Worm (Caenorhabditis elegans) whole organism, L4 larva: ENCODE measurements around the gene W03C9.6.

ENCODE experiments used
- D1046.2 ChIP-seq: fragments of 200-800 bp; sonication (Bioruptor generic); IDR thresholded peaks from 2 replicates; pipeline ENCODE4 v1.3.6; 2022; ENCODE audit warnings: missing genetic modification characterization, missing compliant biosample characterization
- F26F4.8 ChIP-seq: fragments of 200-800 bp; sonication (Bioruptor generic); conservative IDR thresholded peaks from 2 replicates; pipeline ENCODE4 v1.3.6; 2022; ENCODE audit warnings: missing genetic modification characterization, missing compliant biosample characterization
- F49E8.2 ChIP-seq: sonication (generic microtip); optimal IDR thresholded peaks from 2 replicates; lab custom pipeline; 2016; ENCODE audit warnings: missing compliant biosample characterization, mild to moderate bottlenecking, missing genetic modification characterization, borderline replicate concordance
- R02D3.7 ChIP-seq: fragments of 150-350 bp; sonication (generic microtip); optimal IDR thresholded peaks from 3 replicates; lab custom pipeline; 2014; ENCODE audit warnings: missing biosample characterization, missing genetic modification characterization
- Y105C5A.15 ChIP-seq: fragments of 200-800 bp; sonication (Bioruptor generic); IDR thresholded peaks from 2 replicates; pipeline ENCODE4 v1.3.6; 2022; ENCODE audit warnings: missing genetic modification characterization, missing compliant biosample characterization
- Y75B8A.6 ChIP-seq: fragments of 200-800 bp; sonication (Bioruptor generic); IDR thresholded peaks from 2 replicates; pipeline ENCODE4 v1.3.6; 2022; ENCODE audit warnings: missing genetic modification reagents, missing genetic modification characterization, missing compliant biosample characterization
- ZK337.2 ChIP-seq: fragments of 200-800 bp; sonication (Bioruptor generic); IDR thresholded peaks from 2 replicates; pipeline ENCODE4 v1.3.6; 2022; ENCODE audit warnings: missing genetic modification reagents, missing genetic modification characterization, missing compliant biosample characterization
- ZK546.5 ChIP-seq, 2 experiments: sonication (generic microtip); optimal IDR thresholded peaks; 2 replicates each; lab custom pipeline; 2017; ENCODE audit warnings: missing biosample characterization in 2 of 2, missing genetic modification characterization in 2 of 2
- aha-1 ChIP-seq: fragments of 150-350 bp; peaks from one replicate; lab custom pipeline; 2014; ENCODE audit warnings: missing biosample characterization, missing genetic modification characterization
- arid-1 ChIP-seq: fragments of 200-800 bp; sonication (Bioruptor generic); conservative IDR thresholded peaks from 2 replicates; pipeline ENCODE4 v1.3.6; 2022; ENCODE audit warnings: missing genetic modification reagents, missing genetic modification characterization, missing compliant biosample characterization
- ceh-28 ChIP-seq: fragments of 150-350 bp; optimal IDR thresholded peaks from 2 replicates; lab custom pipeline; 2014; ENCODE audit warnings: missing biosample characterization, missing genetic modification reagents, missing genetic modification characterization
- ceh-44 ChIP-seq: fragments of 200-800 bp; sonication (Bioruptor generic); IDR thresholded peaks from 2 replicates; pipeline ENCODE4 v1.3.6; 2022; ENCODE audit warnings: missing genetic modification reagents, missing genetic modification characterization, missing compliant biosample characterization
- ceh-82 ChIP-seq: sonication (generic microtip); optimal IDR thresholded peaks from 2 replicates; lab custom pipeline; 2017; ENCODE audit warnings: missing biosample characterization, missing genetic modification characterization
- ctbp-1 ChIP-seq: fragments of 200-800 bp; sonication (Bioruptor generic); IDR thresholded peaks from 2 replicates; pipeline ENCODE4 v1.3.6; 2022; ENCODE audit warnings: missing genetic modification reagents, missing genetic modification characterization, missing compliant biosample characterization
- daf-12 ChIP-seq: fragments of 150-350 bp; optimal IDR thresholded peaks from 2 replicates; lab custom pipeline; 2014; ENCODE audit warnings: missing biosample characterization, missing genetic modification reagents, missing genetic modification characterization
- daf-8 ChIP-seq: fragments of 200-800 bp; sonication (Bioruptor generic); IDR thresholded peaks from 2 replicates; pipeline ENCODE4 v1.3.6; 2022; ENCODE audit warnings: missing genetic modification characterization, missing compliant biosample characterization
- dmd-8 ChIP-seq: fragments of 200-800 bp; sonication (Bioruptor generic); IDR thresholded peaks from 2 replicates; pipeline ENCODE4 v1.3.6; 2022; ENCODE audit warnings: missing genetic modification characterization, missing compliant biosample characterization
- fos-1 ChIP-seq: fragments of 150-350 bp; optimal IDR thresholded peaks from 2 replicates; lab custom pipeline; 2014; ENCODE audit warnings: missing biosample characterization, missing genetic modification characterization
- hif-1 ChIP-seq, 2 experiments: sonication (generic microtip); optimal IDR thresholded peaks; 2 replicates each; lab custom pipeline; 2016 to 2017; ENCODE audit warnings: missing compliant biosample characterization in 2 of 2, missing genetic modification characterization in 2 of 2, missing genetic modification reagents in 2 of 2, missing genotype in 2 of 2, mild to moderate bottlenecking in 1 of 2
- jun-1 ChIP-seq: fragments of 150-350 bp; optimal IDR thresholded peaks from 2 replicates; lab custom pipeline; 2014; ENCODE audit warnings: missing biosample characterization, missing genetic modification reagents, missing genetic modification characterization
- lim-7 ChIP-seq: fragments of 200-800 bp; sonication (Bioruptor generic); IDR thresholded peaks from 2 replicates; pipeline ENCODE4 v1.3.6; 2022; ENCODE audit warnings: missing genetic modification characterization, missing compliant biosample characterization
- lin-1 ChIP-seq: fragments of 200-800 bp; sonication (Bioruptor generic); IDR thresholded peaks from 2 replicates; pipeline ENCODE4 v1.3.6; 2022; ENCODE audit warnings: missing genetic modification reagents, missing genetic modification characterization, missing compliant biosample characterization
- lin-15B ChIP-seq: fragments of 150-350 bp; sonication (generic microtip); optimal IDR thresholded peaks from 3 replicates; lab custom pipeline; 2014; ENCODE audit warnings: missing biosample characterization, missing genetic modification characterization
- lir-3 ChIP-seq: sonication (generic microtip); optimal IDR thresholded peaks from 2 replicates; lab custom pipeline; 2016; ENCODE audit warnings: mild to moderate bottlenecking, missing genetic modification characterization, missing compliant biosample characterization
- lsy-2 ChIP-seq, 2 experiments: fragments of 150-350 bp in 1 of 2; sonication (generic microtip) in 1 of 2; optimal IDR thresholded peaks; 2 replicates each; lab custom pipeline; 2014 to 2017; ENCODE audit warnings: missing biosample characterization in 2 of 2, missing genetic modification characterization in 2 of 2
- madf-5 ChIP-seq, 2 experiments: fragments of 200-800 bp; sonication (Bioruptor generic); IDR thresholded peaks; 2 replicates each; pipeline ENCODE4 v1.3.6; 2022; ENCODE audit warnings: missing compliant biosample characterization in 2 of 2, missing genetic modification characterization in 2 of 2
- mep-1 ChIP-seq: fragments of 150-350 bp; sonication (generic microtip); optimal IDR thresholded peaks from 3 replicates; lab custom pipeline; 2014; ENCODE audit warnings: missing biosample characterization, missing genetic modification characterization
- mes-2 ChIP-seq: sonication (generic microtip); optimal IDR thresholded peaks from 2 replicates; lab custom pipeline; 2016; ENCODE audit warnings: missing genotype, mild to moderate bottlenecking, missing genetic modification characterization, missing compliant biosample characterization; ENCODE audit not compliant: poor library complexity, severe bottlenecking
- mxl-3 ChIP-seq: fragments of 200-800 bp; sonication (Bioruptor generic); optimal IDR thresholded peaks from 2 replicates; lab custom pipeline; 2018; ENCODE audit warnings: mild to moderate bottlenecking, missing genetic modification characterization, missing compliant biosample characterization
- nhr-10 ChIP-seq: fragments of 150-350 bp; optimal IDR thresholded peaks from 2 replicates; lab custom pipeline; 2014; ENCODE audit warnings: missing biosample characterization, missing genetic modification characterization
- nhr-102 ChIP-seq: sonication (generic microtip); optimal IDR thresholded peaks from 2 replicates; lab custom pipeline; 2016; ENCODE audit warnings: mild to moderate bottlenecking, missing genetic modification characterization, moderate library complexity, missing compliant biosample characterization
- nhr-111 ChIP-seq: fragments of 200-800 bp; sonication (Bioruptor generic); optimal IDR thresholded peaks from 2 replicates; lab custom pipeline; 2018; ENCODE audit warnings: mild to moderate bottlenecking, missing genetic modification characterization, missing compliant biosample characterization
- nhr-237 ChIP-seq: sonication (generic microtip); optimal IDR thresholded peaks from 2 replicates; lab custom pipeline; 2017; ENCODE audit warnings: missing biosample characterization, missing genetic modification characterization
- nhr-28 ChIP-seq: fragments of 150-350 bp; optimal IDR thresholded peaks from 2 replicates; lab custom pipeline; 2014; ENCODE audit warnings: missing biosample characterization, missing genetic modification characterization
- nhr-42 ChIP-seq: fragments of 200-800 bp; sonication (Bioruptor generic); IDR thresholded peaks from 2 replicates; pipeline ENCODE4 v1.3.6; 2022; ENCODE audit warnings: missing genetic modification characterization, missing compliant biosample characterization
- nhr-6 ChIP-seq: fragments of 150-350 bp; optimal IDR thresholded peaks from 2 replicates; lab custom pipeline; 2014; ENCODE audit warnings: missing biosample characterization, missing genetic modification characterization
- pha-4 ChIP-seq, 2 experiments: fragments of 150-350 bp in 1 of 2; fragments of 200-800 bp in 1 of 2; sonication (Bioruptor generic) in 1 of 2; IDR thresholded peaks in 1 of 2; optimal IDR thresholded peaks in 1 of 2; 2 replicates each; pipeline versions ENCODE4 v1.3.6 to Lab custom; 2014 to 2022; ENCODE audit warnings: missing genetic modification characterization in 2 of 2, missing genetic modification reagents in 2 of 2, missing biosample characterization in 1 of 2, missing compliant biosample characterization in 1 of 2
- pqm-1 ChIP-seq: sonication (generic microtip); optimal IDR thresholded peaks from 2 replicates; lab custom pipeline; 2017; ENCODE audit warnings: missing biosample characterization, missing genetic modification characterization
- set-16 ChIP-seq: fragments of 200-800 bp; sonication (Bioruptor generic); IDR thresholded peaks from 2 replicates; pipeline ENCODE4 v1.3.6; 2022; ENCODE audit warnings: missing genetic modification reagents, missing genetic modification characterization, missing compliant biosample characterization
- snpc-1.2 ChIP-seq: fragments of 200-800 bp; sonication (Bioruptor generic); IDR thresholded peaks from 2 replicates; pipeline ENCODE4 v1.3.6; 2022; ENCODE audit warnings: missing genetic modification reagents, missing genetic modification characterization, missing compliant biosample characterization
- snpc-4 ChIP-seq: fragments of 150-350 bp; optimal IDR thresholded peaks from 2 replicates; lab custom pipeline; 2014; ENCODE audit warnings: missing biosample characterization, missing genetic modification characterization
- spr-1 ChIP-seq: sonication (generic microtip); optimal IDR thresholded peaks from 2 replicates; lab custom pipeline; 2016; ENCODE audit warnings: mild to moderate bottlenecking, missing genetic modification characterization, missing compliant biosample characterization
- unc-39 ChIP-seq: sonication (generic microtip); optimal IDR thresholded peaks from 2 replicates; lab custom pipeline; 2017; ENCODE audit warnings: missing biosample characterization, missing genetic modification characterization
- unc-62 ChIP-seq, 3 experiments: fragments of 150-350 bp in 1 of 3; sonication (generic microtip); optimal IDR thresholded peaks in 2 of 3; peaks in 1 of 3; 1 replicate in 1 of 3; 2 replicates in 2 of 3; lab custom pipeline; 2014 to 2017; ENCODE audit warnings: missing biosample characterization in 3 of 3, missing genetic modification characterization in 3 of 3, missing genetic modification reagents in 3 of 3, missing genotype in 1 of 3
- vab-7 ChIP-seq: fragments of 200-800 bp; sonication (Bioruptor generic); IDR thresholded peaks from 2 replicates; pipeline ENCODE4 v1.3.6; 2022; ENCODE audit warnings: missing genetic modification reagents, missing genetic modification characterization, missing compliant biosample characterization
- zfp-2 ChIP-seq: sonication (generic microtip); optimal IDR thresholded peaks from 2 replicates; lab custom pipeline; 2016; ENCODE audit warnings: mild to moderate bottlenecking, missing genetic modification characterization, missing compliant biosample characterization
- ztf-11 ChIP-seq: fragments of 150-350 bp; optimal IDR thresholded peaks from 2 replicates; lab custom pipeline; 2014; ENCODE audit warnings: missing biosample characterization, missing genetic modification characterization
- ztf-7 ChIP-seq: fragments of 150-350 bp; optimal IDR thresholded peaks from 2 replicates; lab custom pipeline; 2014; ENCODE audit warnings: missing biosample characterization, missing genetic modification characterization

W03C9.6 gene

ce11 chrII:11976727-11977259 lies 22.5 kb downstream of the W03C9.6 start:
- TF ChIP-seq unc-62 (GFP tag; optimal IDR thresholded peaks at IDR 0.05 in 1 of 2; lab: Kevin White, UChicago): peak in 1 of 2 experiments; percentile 91
- no peak for TF ChIP-seq unc-62 (tag; optimal IDR thresholded peaks at IDR 0.05; lab: Kevin White, UChicago)
- no peak for TF ChIP-seq zfp-2
- peak; percentile 93 for TF ChIP-seq aha-1 (tag; lab: Kevin White, UChicago)
- TF ChIP-seq mes-2 (tag; lab: Kevin White, UChicago): peak; percentile 23
- 0 out of 2 replicates have a peak, but pooled peaks have one; percentile 7 for TF ChIP-seq D1046.2 (GFP tag; lab: Robert Waterston, UW)
- TF ChIP-seq ceh-82 (tag; lab: Kevin White, UChicago): no peak

- TF ChIP-seq arid-1 (GFP tag; lab: Robert Waterston, UW) (peak; percentile 59; the same call in 1 of the 2 replicates), ztf-11 (tag; lab: Kevin White, UChicago) (no peak), lin-1 (GFP tag; lab: Robert Waterston, UW) (no peak), lin-15B (tag; lab: Kevin White, UChicago) (no peak), jun-1 (tag; lab: Kevin White, UChicago) (no peak), fos-1 (tag; lab: Kevin White, UChicago) (no peak), nhr-111 (GFP tag; lab: Kevin White, UChicago) (no peak), Y75B8A.6 (GFP tag; lab: Robert Waterston, UW) (no peak), R02D3.7 (tag; lab: Kevin White, UChicago) (no peak), pqm-1 (tag; lab: Kevin White, UChicago) (no peak), lim-7 (0 out of 2 replicates have a peak, but pooled peaks have one; percentile 10), dmd-8 (GFP tag; lab: Robert Waterston, UW) (no peak), F49E8.2 (tag; lab: Kevin White, UChicago) (no peak), mes-2 (tag; lab: Kevin White, UChicago) (peak; percentile 58), unc-39 (tag; lab: Kevin White, UChicago) (no peak), Y105C5A.15 (GFP tag; lab: Robert Waterston, UW) (peak; percentile 68; the same call in 1 of the 2 replicates), F26F4.8 (GFP tag; lab: Robert Waterston, UW) (0 out of 2 replicates have a peak, but pooled peaks have one; percentile 3), ceh-28 (tag; lab: Kevin White, UChicago) (no peak), nhr-102 (tag; lab: Kevin White, UChicago) (peak; percentile 37), hif-1 (tag; optimal IDR thresholded peaks at IDR 0.05; lab: Kevin White, UChicago) (no peak), snpc-4 (tag; lab: Kevin White, UChicago) (no peak), mep-1 (tag; lab: Kevin White, UChicago) (no peak), ceh-44 (GFP tag; lab: Robert Waterston, UW) (no peak), nhr-6 (tag; lab: Kevin White, UChicago) (no peak), ctbp-1 (GFP tag; lab: Robert Waterston, UW) (peak; percentile 43; the same call in 1 of the 2 replicates), ZK337.2 (GFP tag; lab: Robert Waterston, UW) (no peak), nhr-42 (GFP tag; lab: Robert Waterston, UW) (no peak), lsy-2 (tag; optimal IDR thresholded peaks at IDR 0.05; lab: Kevin White, UChicago) (no peak), madf-5 (GFP tag; IDR thresholded peaks at IDR 0.05; lab: Robert Waterston, UW) (0 out of 4 replicates have a peak, but pooled peaks of 1 of the 2 experiments have one; percentile 33), spr-1 (no peak), nhr-10 (tag; lab: Kevin White, UChicago) (no peak), daf-12 (tag; lab: Kevin White, UChicago) (no peak), daf-8 (GFP tag; lab: Robert Waterston, UW) (no peak), zfp-2 (no peak), snpc-1.2 (GFP tag; lab: Robert Waterston, UW) (peak; percentile 42), nhr-237 (tag; lab: Kevin White, UChicago) (no peak), set-16 (GFP tag; lab: Robert Waterston, UW) (peak; percentile 85), ZK546.5 (tag; optimal IDR thresholded peaks at IDR 0.05; lab: Kevin White, UChicago) (no peak), lir-3 (tag; lab: Kevin White, UChicago) (no peak), vab-7 (GFP tag; lab: Robert Waterston, UW) (0 out of 2 replicates have a peak, but pooled peaks have one; percentile 12), ztf-7 (tag; lab: Kevin White, UChicago) (no peak), mxl-3 (GFP tag; lab: Kevin White, UChicago) (no peak), nhr-28 (tag; lab: Kevin White, UChicago) (no peak), pha-4 (GFP tag; IDR thresholded peaks at IDR 0.05; lab: Robert Waterston, UW) (peak; percentile 41; the same call in 1 of the 2 replicates), pha-4 (tag; optimal IDR thresholded peaks at IDR 0.05; lab: Kevin White, UChicago) (no peak)
Observed at ce11 chrII:11977363-11977762, 23.1 kb downstream of the W03C9.6 start, which contains the start of gene Y17G7B.21. TSS of gene Y17G7B.21 (minus strand) at chrII:11977661.
